Fruit fly (Drosophila melanogaster): ENCODE measurements around the gene GluRIIB.

The GluRIIB gene

dm6 chr2L:5546518-5547287 lies 12.4 kb upstream of the GluRIIB start, which contains the start of gene Oscillin (continued):
- TF ChIP-seq B-H2 (GFP tag; optimal IDR thresholded peaks at IDR 0.05), result peak; percentile 41
- peak; percentile 73 for TF ChIP-seq CG10147 (GFP tag; optimal IDR thresholded peaks at IDR 0.05)
- peak; percentile 91 for TF ChIP-seq gce (GFP tag; IDR thresholded peaks at IDR 0.05)
- TF ChIP-seq Lpt (GFP tag; optimal IDR thresholded peaks at IDR 0.05), result no peak
- TF ChIP-seq trh (GFP tag; optimal IDR thresholded peaks at IDR 0.05), result peak; percentile 67
- TF ChIP-seq CG1529 (GFP tag; optimal IDR thresholded peaks at IDR 0.05), result no peak
- peak; percentile 78 for TF ChIP-seq caup (GFP tag; optimal IDR thresholded peaks at IDR 0.05; ENCODE audit: severe bottlenecking)
- peak; percentile 43 for TF ChIP-seq CG1647 (GFP tag; optimal IDR thresholded peaks at IDR 0.05)
- TF ChIP-seq CG12744 (GFP tag; optimal IDR thresholded peaks at IDR 0.05), result peak; percentile 29
- no peak for TF ChIP-seq Side (GFP tag; optimal IDR thresholded peaks at IDR 0.05)
- peak; percentile 95 for TF ChIP-seq CG6791 (GFP tag; IDR thresholded peaks at IDR 0.05; ENCODE audit: partially characterized antibody)
- peak; percentile 80 for TF ChIP-seq fd96Cb (tag; optimal IDR thresholded peaks at IDR 0.05)
- TF ChIP-seq wdn (GFP tag; IDR thresholded peaks at IDR 0.05), result 0 out of 2 replicates have a peak, but pooled peaks have one; percentile 40
- peak; percentile 60; the same call in 1 of the 2 replicates for TF ChIP-seq peb (GFP tag; IDR thresholded peaks at IDR 0.05)
- peak; percentile 83 for TF ChIP-seq CG14860 (GFP tag; IDR thresholded peaks at IDR 0.05; ENCODE audit: partially characterized antibody)
- peak; percentile 93 for TF ChIP-seq CG18262 (tag; optimal IDR thresholded peaks at IDR 0.05)
- TF ChIP-seq nerfin-1 (tag; optimal IDR thresholded peaks at IDR 0.05), result peak; percentile 85
- TF ChIP-seq CG12071 (GFP tag; optimal IDR thresholded peaks at IDR 0.05), result no peak
- TF ChIP-seq CG4820 (GFP tag; optimal IDR thresholded peaks at IDR 0.05), result peak; percentile 65
- TF ChIP-seq BtbVII (GFP tag; optimal IDR thresholded peaks at IDR 0.05), result peak; percentile 76
- peak; percentile 70 for TF ChIP-seq Taf1 (GFP tag; IDR thresholded peaks at IDR 0.05)
- TF ChIP-seq Ssrp (tag; optimal IDR thresholded peaks at IDR 0.05), result peak; percentile 85
- TF ChIP-seq fd3F (GFP tag; optimal IDR thresholded peaks at IDR 0.05), result peak; percentile 74
- TF ChIP-seq ab (GFP tag; optimal IDR thresholded peaks at IDR 0.05), result no peak
- TF ChIP-seq CG8944 (GFP tag; optimal IDR thresholded peaks at IDR 0.05), result no peak
- peak; percentile 77 for TF ChIP-seq az2 (GFP tag; optimal IDR thresholded peaks at IDR 0.05)
- TF ChIP-seq Xrp1 (GFP tag; IDR thresholded peaks at IDR 0.05), result peak; percentile 94
- no peak for TF ChIP-seq CHES-1-like (GFP tag; optimal IDR thresholded peaks at IDR 0.05)
- TF ChIP-seq btn (GFP tag; optimal IDR thresholded peaks at IDR 0.05), result no peak
- TF ChIP-seq Sox102F (GFP tag; optimal IDR thresholded peaks at IDR 0.05), result peak; percentile 91
- TF ChIP-seq CG13287 (GFP tag; IDR thresholded peaks at IDR 0.05; ENCODE audit: partially characterized antibody), result peak; percentile 59
- TF ChIP-seq crol (GFP tag; IDR thresholded peaks at IDR 0.05), result no peak
- TF ChIP-seq CG12391 (tag; optimal IDR thresholded peaks at IDR 0.05), result peak; percentile 48
- peak; percentile 49 for TF ChIP-seq CG12219 (GFP tag; optimal IDR thresholded peaks at IDR 0.05)
- peak; percentile 75 for TF ChIP-seq Nf-YA (GFP tag; IDR thresholded peaks at IDR 0.05)
- no peak for TF ChIP-seq CG43689 (GFP tag; IDR thresholded peaks at IDR 0.05)
- TF ChIP-seq row (GFP tag; IDR thresholded peaks at IDR 0.05), result peak; percentile 44
- TF ChIP-seq gt (GFP tag; IDR thresholded peaks at IDR 0.05), result no peak
- no peak for TF ChIP-seq CG1832 (GFP tag; optimal IDR thresholded peaks at IDR 0.05)
- TF ChIP-seq Hr3 (GFP tag; optimal IDR thresholded peaks at IDR 0.05), result no peak
- peak; percentile 66; the same call in 3 of the 4 replicates for TF ChIP-seq Dll (GFP tag; IDR thresholded peaks at IDR 0.05; ENCODE audit: partially characterized antibody)
- peak; percentile 61 for TF ChIP-seq CG11723 (GFP tag; optimal IDR thresholded peaks at IDR 0.05)
- TF ChIP-seq Oaz (GFP tag; IDR thresholded peaks at IDR 0.05), result no peak; the same call in none of the 2 replicates
- peak; percentile 40 for TF ChIP-seq corto (GFP tag; optimal IDR thresholded peaks at IDR 0.05)
- no peak for TF ChIP-seq tup (GFP tag; optimal IDR thresholded peaks at IDR 0.05)
- TF ChIP-seq CG16779 (GFP tag; IDR thresholded peaks at IDR 0.05), result no peak
- peak; percentile 88 for TF ChIP-seq tgo (GFP tag; IDR thresholded peaks at IDR 0.05)
- TF ChIP-seq Mrtf (GFP tag; IDR thresholded peaks at IDR 0.05), result peak; percentile 75; the same call in 1 of the 3 replicates
- TF ChIP-seq CG2199 (GFP tag; IDR thresholded peaks at IDR 0.05), result 0 out of 3 replicates have a peak, but pooled peaks have one; percentile 25

Data from whole organism, embryonic.